Fruit fly (Drosophila melanogaster): ENCODE results near the gene CG13361.

CG13361 gene

DNA sequence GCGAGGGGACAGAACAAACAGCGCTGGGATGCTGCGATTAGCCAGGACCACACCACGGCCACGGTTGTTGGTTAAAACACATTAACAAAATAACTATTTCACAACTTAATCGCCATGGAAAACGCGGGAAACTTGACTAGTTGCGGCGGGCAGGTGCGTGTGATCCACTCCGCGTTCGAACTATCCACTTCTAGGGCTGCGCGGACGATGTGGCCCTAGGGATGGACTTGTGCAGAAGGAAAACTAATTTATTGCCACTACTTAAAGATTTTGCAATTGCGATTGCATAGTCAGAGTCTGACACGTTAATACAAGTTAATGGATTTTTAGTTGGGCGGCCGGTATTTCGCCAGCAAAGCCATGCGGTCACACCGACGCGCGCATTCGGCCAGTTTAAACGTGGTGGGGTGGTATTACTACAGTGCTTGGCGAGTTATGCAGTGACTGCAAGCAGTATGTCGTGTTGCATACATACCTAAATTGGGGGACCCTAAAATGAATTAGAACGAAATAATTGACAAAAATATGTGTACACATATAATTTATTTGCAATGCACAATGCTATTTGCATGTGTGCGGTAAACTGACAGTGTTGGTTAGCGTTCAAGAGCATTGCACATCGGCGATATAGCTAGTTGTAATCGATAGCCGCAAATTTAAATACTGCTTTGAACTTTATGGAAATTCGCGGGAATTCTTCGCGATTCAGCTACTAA lies 47.9 kb upstream of the CG13361 start, which contains the start of gene Rbf (continued):
- TF ChIP-seq Gug (GFP tag; IDR thresholded peaks at IDR 0.05) = no peak

DNA sequence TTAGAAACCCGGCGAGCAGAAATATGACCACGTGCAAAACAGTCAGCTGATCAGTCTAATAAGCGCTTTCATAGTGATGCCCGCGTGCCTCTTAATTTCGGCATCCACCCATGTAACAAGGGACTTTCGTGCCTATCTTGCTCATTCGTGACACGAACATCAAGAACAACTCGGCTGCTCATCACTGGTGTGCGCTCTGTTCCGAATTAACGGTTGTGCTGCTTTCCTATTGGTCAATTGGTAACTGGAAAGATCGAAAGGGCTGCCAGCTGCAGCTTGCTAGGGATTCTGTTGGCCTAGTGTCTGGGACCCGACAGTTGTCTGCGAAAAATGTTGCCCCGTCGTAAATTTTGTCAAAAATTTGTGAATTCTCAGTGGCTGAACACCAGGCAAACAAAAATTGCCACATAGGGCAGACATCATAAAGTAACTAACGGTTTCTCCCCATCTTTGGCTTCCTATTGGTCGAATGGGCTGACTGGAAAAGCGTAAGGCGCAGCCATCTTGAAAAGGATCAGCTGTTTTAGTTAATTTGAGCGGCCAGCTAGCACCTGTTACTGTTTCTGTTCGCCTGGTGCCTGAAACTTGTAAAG lies 43.0 kb upstream of the CG13361 start:
- TF ChIP-seq CG6854 (GFP tag; optimal IDR thresholded peaks at IDR 0.05) (no peak), cyc (GFP tag; optimal IDR thresholded peaks at IDR 0.05) (no peak), Eip75B (GFP tag; optimal IDR thresholded peaks at IDR 0.05) (peak; percentile 36), ss (GFP tag; optimal IDR thresholded peaks at IDR 0.05) (peak in 1 of 2 experiments; percentile 42), Hr4 (GFP tag; optimal IDR thresholded peaks at IDR 0.05) (no peak), dac (GFP tag; optimal IDR thresholded peaks at IDR 0.05) (no peak), Blimp-1 (GFP tag; optimal IDR thresholded peaks at IDR 0.05) (no peak), Eip78C (GFP tag) (peak; percentile 66), svp (GFP tag) (peak; percentile 91), OdsH (GFP tag; optimal IDR thresholded peaks at IDR 0.05) (no peak), salr (GFP tag; optimal IDR thresholded peaks at IDR 0.05) (no peak), CG1621 (tag; optimal IDR thresholded peaks at IDR 0.05) (peak; percentile 24), CG3032 (tag; optimal IDR thresholded peaks at IDR 0.05) (no peak), acj6 (GFP tag; optimal IDR thresholded peaks at IDR 0.05) (no peak), CG32006 (GFP tag; optimal IDR thresholded peaks at IDR 0.05) (no peak), CG6163 (GFP tag; IDR thresholded peaks at IDR 0.05) (no peak), CG8632 (GFP tag; optimal IDR thresholded peaks at IDR 0.05) (no peak), esn (GFP tag; optimal IDR thresholded peaks at IDR 0.05) (peak; percentile 46), CG4318 (GFP tag; optimal IDR thresholded peaks at IDR 0.05) (no peak), lz (GFP tag; optimal IDR thresholded peaks at IDR 0.05) (no peak), CG15336 (GFP tag; IDR thresholded peaks at IDR 0.05) (peak; percentile 9; the same call in 1 of the 2 replicates), Gug (GFP tag; IDR thresholded peaks at IDR 0.05) (no peak), achi (GFP tag; optimal IDR thresholded peaks at IDR 0.05) (no peak), CG11294 (GFP tag; IDR thresholded peaks at IDR 0.05) (no peak), eg (GFP tag; IDR thresholded peaks at IDR 0.05) (0 out of 3 replicates have a peak, but pooled peaks have one; percentile 10), Lpt (GFP tag; optimal IDR thresholded peaks at IDR 0.05) (no peak), CG16779 (tag; optimal IDR thresholded peaks at IDR 0.05) (no peak), CG6276 (GFP tag; optimal IDR thresholded peaks at IDR 0.05) (no peak), CG9139 (GFP tag; optimal IDR thresholded peaks at IDR 0.05) (no peak), Sox102F (GFP tag; optimal IDR thresholded peaks at IDR 0.05) (peak; percentile 42), topi (GFP tag; optimal IDR thresholded peaks at IDR 0.05) (peak; percentile 7), Smox (GFP tag; optimal IDR thresholded peaks at IDR 0.05) (peak; percentile 6), dsx (GFP tag; optimal IDR thresholded peaks at IDR 0.05; ENCODE audit: poor library complexity, severe bottlenecking) (peak; percentile 59), CG8119 (GFP tag; IDR thresholded peaks at IDR 0.05) (no peak), CG6808 (GFP tag; optimal IDR thresholded peaks at IDR 0.05) (peak; percentile 34), Sox14 (GFP tag; optimal IDR thresholded peaks at IDR 0.05) (peak; percentile 58), fd59A (GFP tag; optimal IDR thresholded peaks at IDR 0.05) (no peak), vri (GFP tag; optimal IDR thresholded peaks at IDR 0.05) (peak; percentile 91), CG6792 (GFP tag; optimal IDR thresholded peaks at IDR 0.05) (peak; percentile 1), CG3919 (GFP tag; optimal IDR thresholded peaks at IDR 0.05) (peak; percentile 35)
